Worm (Caenorhabditis elegans) whole organism, L3 larva: ENCODE measurements around the gene Y43B11AR.1.
A peak's percentile ranks its signal among the peaks of the same experiment; 100 is the strongest.

Source experiments
- R02D3.7 ChIP-seq: fragments of 150-350 bp; optimal IDR thresholded peaks from 2 replicates; lab custom pipeline; 2014; ENCODE audit warnings: missing biosample characterization, missing genetic modification characterization
- ZK546.5 ChIP-seq: sonication (generic microtip); optimal IDR thresholded peaks from 2 replicates; lab custom pipeline; 2017; ENCODE audit warnings: missing biosample characterization, missing genetic modification characterization
- aly-2 ChIP-seq: fragments of 150-350 bp; optimal IDR thresholded peaks from 2 replicates; lab custom pipeline; 2014; ENCODE audit warnings: missing biosample characterization, missing genetic modification characterization
- ama-1 ChIP-seq: fragments of 150-350 bp; optimal IDR thresholded peaks from 2 replicates; lab custom pipeline; 2018
- ceh-16 ChIP-seq: sonication (generic microtip); optimal IDR thresholded peaks from 2 replicates; lab custom pipeline; 2017; ENCODE audit warnings: missing biosample characterization, missing genetic modification characterization
- ceh-28 ChIP-seq: fragments of 150-350 bp; optimal IDR thresholded peaks from 2 replicates; lab custom pipeline; 2014; ENCODE audit warnings: missing biosample characterization, missing genetic modification reagents, missing genetic modification characterization
- ceh-82 ChIP-seq: fragments of 150-350 bp; optimal IDR thresholded peaks from 2 replicates; lab custom pipeline; 2014; ENCODE audit warnings: missing biosample characterization, missing genetic modification characterization
- egl-27 ChIP-seq: sonication (generic microtip); optimal IDR thresholded peaks from 4 replicates; lab custom pipeline; 2017; ENCODE audit warnings: missing biosample characterization, missing genetic modification reagents, missing genetic modification characterization
- egl-5 ChIP-seq: fragments of 150-350 bp; optimal IDR thresholded peaks from 2 replicates; lab custom pipeline; 2017; ENCODE audit warnings: missing biosample characterization, missing genetic modification reagents, missing genetic modification characterization, inconsistent platforms
- elt-1 ChIP-seq: fragments of 150-350 bp; optimal IDR thresholded peaks from 2 replicates; lab custom pipeline; 2014; ENCODE audit warnings: missing biosample characterization, missing genetic modification characterization
- elt-2 ChIP-seq: sonication (generic microtip); optimal IDR thresholded peaks from 2 replicates; lab custom pipeline; 2016; ENCODE audit warnings: missing genetic modification reagents, mild to moderate bottlenecking, missing genetic modification characterization, missing compliant biosample characterization
- elt-3 ChIP-seq, 3 experiments: fragments of 150-350 bp in 1 of 3; sonication (generic microtip) in 2 of 3; optimal IDR thresholded peaks; 2 replicates in 2 of 3; 4 replicates in 1 of 3; lab custom pipeline; 2014 to 2017; ENCODE audit warnings: missing biosample characterization in 3 of 3, missing genetic modification characterization in 3 of 3
- eor-1 ChIP-seq, 2 experiments: fragments of 150-350 bp; optimal IDR thresholded peaks; 2 replicates each; lab custom pipeline; 2014 to 2018; ENCODE audit warnings: missing biosample characterization in 2 of 2, missing genetic modification characterization in 2 of 2
- fkh-10 ChIP-seq: sonication (generic microtip); optimal IDR thresholded peaks from 2 replicates; lab custom pipeline; 2017; ENCODE audit warnings: missing biosample characterization, missing genetic modification reagents, missing genetic modification characterization
- fkh-2 ChIP-seq: fragments of 150-350 bp; optimal IDR thresholded peaks from 2 replicates; lab custom pipeline; 2014; ENCODE audit warnings: missing biosample characterization, missing genetic modification reagents, missing genetic modification characterization
- hmg-11 ChIP-seq: sonication (generic microtip); optimal IDR thresholded peaks from 2 replicates; lab custom pipeline; 2016; ENCODE audit warnings: missing genetic modification characterization, missing compliant biosample characterization
- jun-1 ChIP-seq: fragments of 150-350 bp; optimal IDR thresholded peaks from 2 replicates; lab custom pipeline; 2014; ENCODE audit warnings: missing biosample characterization, missing genetic modification reagents, missing genetic modification characterization
- lin-15B ChIP-seq: fragments of 150-350 bp; optimal IDR thresholded peaks from 2 replicates; lab custom pipeline; 2014; ENCODE audit warnings: missing biosample characterization, missing genetic modification characterization
- lin-39 ChIP-seq: fragments of 150-350 bp; optimal IDR thresholded peaks from 2 replicates; lab custom pipeline; 2018; ENCODE audit warnings: missing biosample characterization, missing genetic modification reagents, missing genetic modification characterization
- lsy-12 ChIP-seq: sonication (generic microtip); optimal IDR thresholded peaks from 2 replicates; lab custom pipeline; 2016; ENCODE audit warnings: mild to moderate bottlenecking, missing genetic modification characterization, missing compliant biosample characterization
- mdl-1 ChIP-seq: fragments of 150-350 bp; optimal IDR thresholded peaks from 2 replicates; lab custom pipeline; 2014; ENCODE audit warnings: missing biosample characterization, missing genetic modification characterization
- mml-1 ChIP-seq: fragments of 150-350 bp; sonication (generic microtip); optimal IDR thresholded peaks from 3 replicates; lab custom pipeline; 2014; ENCODE audit warnings: missing biosample characterization, missing genetic modification characterization
- nfya-1 ChIP-seq: sonication (generic microtip); optimal IDR thresholded peaks from 2 replicates; lab custom pipeline; 2017; ENCODE audit warnings: missing genetic modification characterization, mild to moderate bottlenecking, missing compliant biosample characterization, antibody characterized with exemption, moderate library complexity; ENCODE audit not compliant: insufficient read depth
- nhr-11 ChIP-seq: fragments of 150-350 bp; optimal IDR thresholded peaks from 2 replicates; lab custom pipeline; 2014; ENCODE audit warnings: missing biosample characterization, missing genetic modification characterization
- nhr-12 ChIP-seq: fragments of 150-350 bp; optimal IDR thresholded peaks from 2 replicates; lab custom pipeline; 2014; ENCODE audit warnings: missing biosample characterization, missing genetic modification characterization
- nhr-23 ChIP-seq: fragments of 150-350 bp; optimal IDR thresholded peaks from 2 replicates; lab custom pipeline; 2014; ENCODE audit warnings: missing biosample characterization, missing genetic modification reagents, missing genetic modification characterization
- nhr-237 ChIP-seq: fragments of 150-350 bp; optimal IDR thresholded peaks from 2 replicates; lab custom pipeline; 2014; ENCODE audit warnings: missing biosample characterization, missing genetic modification characterization
- nhr-25 ChIP-seq: sonication (generic microtip); optimal IDR thresholded peaks from 2 replicates; lab custom pipeline; 2017; ENCODE audit warnings: missing biosample characterization, missing genetic modification characterization
- nhr-28 ChIP-seq: fragments of 150-350 bp; optimal IDR thresholded peaks from 2 replicates; lab custom pipeline; 2014; ENCODE audit warnings: missing biosample characterization, missing genetic modification characterization
- nhr-43 ChIP-seq: sonication (generic microtip); optimal IDR thresholded peaks from 2 replicates; lab custom pipeline; 2016; ENCODE audit warnings: mild to moderate bottlenecking, missing genetic modification characterization, missing compliant biosample characterization; ENCODE audit not compliant: poor library complexity, severe bottlenecking
- nhr-77 ChIP-seq: fragments of 150-350 bp; optimal IDR thresholded peaks from 2 replicates; lab custom pipeline; 2014; ENCODE audit warnings: missing biosample characterization, missing genetic modification characterization
- pha-4 ChIP-seq: fragments of 150-350 bp; optimal IDR thresholded peaks from 2 replicates; lab custom pipeline; 2014; ENCODE audit warnings: missing biosample characterization, missing genetic modification reagents, missing genetic modification characterization
- pqm-1 ChIP-seq: fragments of 150-350 bp; optimal IDR thresholded peaks from 2 replicates; lab custom pipeline; 2017; ENCODE audit warnings: missing biosample characterization, missing genetic modification characterization, inconsistent platforms
- skn-1 ChIP-seq: fragments of 150-350 bp; optimal IDR thresholded peaks from 2 replicates; lab custom pipeline; 2014; ENCODE audit warnings: missing biosample characterization, missing genetic modification characterization
- snpc-4 ChIP-seq: fragments of 150-350 bp; optimal IDR thresholded peaks from 2 replicates; lab custom pipeline; 2014; ENCODE audit warnings: missing biosample characterization, missing genetic modification characterization
- tbx-2 ChIP-seq: sonication (generic microtip); optimal IDR thresholded peaks from 2 replicates; lab custom pipeline; 2016; ENCODE audit warnings: mild to moderate bottlenecking, missing genetic modification characterization, missing compliant biosample characterization
- unc-39 ChIP-seq: sonication (generic microtip); optimal IDR thresholded peaks from 4 replicates; lab custom pipeline; 2017; ENCODE audit warnings: missing biosample characterization, missing genetic modification characterization
- unc-62 ChIP-seq: fragments of 150-350 bp; sonication (generic microtip); optimal IDR thresholded peaks from 4 replicates; lab custom pipeline; 2014; ENCODE audit warnings: missing biosample characterization, missing genetic modification reagents, missing genetic modification characterization
- zag-1 ChIP-seq: fragments of 150-350 bp; optimal IDR thresholded peaks from 2 replicates; lab custom pipeline; 2014; ENCODE audit warnings: missing biosample characterization, missing genetic modification characterization
- ztf-11 ChIP-seq: fragments of 150-350 bp; optimal IDR thresholded peaks from 2 replicates; lab custom pipeline; 2014; ENCODE audit warnings: missing biosample characterization, missing genetic modification characterization
- ztf-4 ChIP-seq: fragments of 150-350 bp; optimal IDR thresholded peaks from 2 replicates; lab custom pipeline; 2014; ENCODE audit warnings: missing biosample characterization, missing genetic modification characterization

Y43B11AR.1 gene

DNA sequence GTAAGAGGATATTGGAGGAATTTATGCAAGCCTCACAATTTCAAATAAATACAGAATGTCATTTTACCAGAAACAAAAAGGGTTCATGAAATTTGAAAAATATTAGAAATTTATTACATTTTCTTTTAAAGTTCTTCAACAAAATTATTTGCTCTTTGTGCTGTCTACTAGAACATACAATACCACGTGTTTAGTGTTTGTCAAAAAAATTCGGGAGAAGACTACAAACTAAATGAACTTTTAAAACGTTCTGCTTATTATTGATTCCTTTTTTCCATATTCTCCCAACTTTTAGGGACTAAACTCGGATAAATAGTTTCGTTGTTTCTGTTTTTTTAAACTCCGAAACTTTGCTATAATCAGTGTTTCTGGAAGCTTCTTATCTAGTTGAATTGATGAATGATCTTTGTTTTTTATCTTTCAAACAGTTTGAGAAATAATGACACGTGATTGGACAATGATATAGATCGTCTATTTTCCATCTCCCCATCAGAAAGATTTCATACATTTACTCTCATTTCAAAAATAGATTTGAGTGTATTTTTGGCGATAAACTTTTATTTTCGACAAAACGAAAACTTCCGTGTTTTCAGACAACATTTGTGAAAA, 32.6 kb upstream of the Y43B11AR.1 start:
- TF ChIP-seq unc-39, result no peak
- TF ChIP-seq aly-2 (tag; lab: Kevin White, UChicago), result no peak
- no peak for TF ChIP-seq snpc-4 (tag; lab: Kevin White, UChicago)
- TF ChIP-seq mdl-1 (tag; lab: Kevin White, UChicago), result no peak
- peak; percentile 41 for TF ChIP-seq lsy-12 (tag; lab: Kevin White, UChicago)
- TF ChIP-seq jun-1 (tag; lab: Kevin White, UChicago), result no peak
- peak; percentile 50 for TF ChIP-seq nhr-23 (tag; lab: Kevin White, UChicago)
- TF ChIP-seq nhr-28, result no peak
- TF ChIP-seq elt-3 (tag; optimal IDR thresholded peaks at IDR 0.05; lab: Kevin White, UChicago), result no peak
- peak; percentile 59 for TF ChIP-seq elt-2 (tag; lab: Kevin White, UChicago)
- no peak for TF ChIP-seq eor-1 (tag; optimal IDR thresholded peaks at IDR 0.05; lab: Kevin White, UChicago)
- TF ChIP-seq ceh-82, result no peak
- TF ChIP-seq ztf-11 (tag; lab: Kevin White, UChicago), result no peak
- TF ChIP-seq pqm-1 (tag; lab: Kevin White, UChicago), result peak; percentile 19
- no peak for TF ChIP-seq ztf-4 (tag; lab: Kevin White, UChicago)
- TF ChIP-seq zag-1 (tag; lab: Kevin White, UChicago), result no peak
- no peak for TF ChIP-seq elt-1 (tag; lab: Kevin White, UChicago)
- TF ChIP-seq nhr-237 (tag; lab: Kevin White, UChicago), result no peak
- TF ChIP-seq pha-4, result peak; percentile 54
- TF ChIP-seq fkh-10 (GFP tag; lab: Kevin White, UChicago), result no peak
- TF ChIP-seq, all 47 proteins: peak for 5

DNA sequence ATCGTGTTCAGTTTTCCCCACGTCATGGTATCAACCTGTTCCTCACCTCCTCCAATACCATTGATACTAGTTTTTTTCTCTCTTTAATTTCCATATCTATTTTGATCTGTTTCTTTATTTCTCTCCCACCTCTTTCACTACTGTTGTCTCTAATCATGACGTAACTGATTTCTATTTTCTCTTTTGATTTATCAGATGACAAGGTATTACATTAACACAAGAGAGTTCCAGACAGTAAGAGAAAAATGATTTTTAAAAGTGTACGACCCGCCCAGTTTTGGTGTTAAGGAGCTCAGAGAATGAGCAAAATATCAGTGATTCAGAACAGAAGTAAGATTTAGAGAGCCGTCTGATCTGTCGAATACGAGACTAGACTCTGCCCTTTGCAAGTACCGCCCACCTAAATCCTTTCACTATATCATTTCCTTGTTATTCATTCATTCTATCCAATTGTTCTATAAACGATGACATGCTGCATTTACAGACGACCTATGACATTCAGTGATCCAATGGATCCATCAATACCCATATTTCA, 31.6 kb upstream of the Y43B11AR.1 start, which contains the start of gene nhr-105:
nhr-105 (plus strand) TSS at position 485 of the 535 bp plus-strand sequence.
- TF ChIP-seq nhr-11 (tag; lab: Kevin White, UChicago) (no peak), eor-1 (tag; optimal IDR thresholded peaks at IDR 0.05; lab: Kevin White, UChicago) (no peak), elt-2 (tag; lab: Kevin White, UChicago) (peak; percentile 86), fkh-2 (tag; lab: Kevin White, UChicago) (no peak), ceh-28 (tag; lab: Kevin White, UChicago) (peak; percentile 70), nhr-12 (tag; lab: Kevin White, UChicago) (no peak), unc-39 (no peak), nhr-77 (no peak), lsy-12 (tag; lab: Kevin White, UChicago) (peak; percentile 44), mml-1 (tag; lab: Kevin White, UChicago) (no peak), nhr-43 (tag; lab: Kevin White, UChicago) (peak; percentile 55), pha-4 (peak; percentile 40), egl-5 (tag; lab: Kevin White, UChicago) (no peak), elt-3 (tag; optimal IDR thresholded peaks at IDR 0.05; lab: Kevin White, UChicago) (peak in 1 of 3 experiments; percentile 2), nhr-25 (peak; percentile 67), snpc-4 (tag; lab: Kevin White, UChicago) (peak; percentile 45), pqm-1 (tag; lab: Kevin White, UChicago) (peak; percentile 86), tbx-2 (tag; lab: Kevin White, UChicago) (no peak), nhr-23 (tag; lab: Kevin White, UChicago) (peak; percentile 74), nhr-237 (tag; lab: Kevin White, UChicago) (no peak), ama-1 (peak; percentile 71), unc-62 (GFP tag; lab: Kevin White, UChicago) (peak; percentile 46), fkh-10 (GFP tag; lab: Kevin White, UChicago) (peak; percentile 11), ztf-11 (tag; lab: Kevin White, UChicago) (no peak), R02D3.7 (tag; lab: Kevin White, UChicago) (no peak), mdl-1 (tag; lab: Kevin White, UChicago) (no peak), lin-39 (tag; lab: Kevin White, UChicago) (no peak), egl-27 (tag; lab: Kevin White, UChicago) (peak; percentile 65), nhr-28 (no peak), aly-2 (tag; lab: Kevin White, UChicago) (no peak), ceh-16 (tag; lab: Kevin White, UChicago) (no peak), nfya-1 (tag; lab: Kevin White, UChicago) (peak; percentile 39), skn-1 (tag; lab: Kevin White, UChicago) (no peak), ZK546.5 (tag; lab: Kevin White, UChicago) (no peak), jun-1 (tag; lab: Kevin White, UChicago) (peak; percentile 59), hmg-11 (tag; lab: Kevin White, UChicago) (no peak), lin-15B (tag; lab: Kevin White, UChicago) (no peak)
